Fruit fly (Drosophila melanogaster): Measurements from ENCODE around the gene SmydA-3.

SmydA-3 gene

DNA sequence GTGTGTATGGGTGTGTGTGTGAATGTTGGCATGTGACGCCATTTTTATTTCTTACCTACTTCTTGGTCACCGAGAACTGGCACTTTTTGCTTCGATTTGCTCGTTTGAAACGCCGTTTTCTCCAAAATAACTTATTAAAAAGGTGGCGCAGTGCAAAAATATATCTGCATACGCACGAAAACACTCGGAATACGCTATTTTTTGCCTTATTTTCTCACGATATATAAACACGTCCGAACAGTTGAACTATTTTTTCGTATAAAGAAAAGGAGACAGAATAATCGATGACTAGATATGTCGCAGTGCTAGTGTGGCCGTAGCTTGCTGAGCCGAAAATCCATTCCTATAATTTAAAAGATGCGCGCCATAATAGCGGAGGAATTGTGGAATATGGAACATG, 7.6 kb upstream of the SmydA-3 start, which contains the start of gene CG6700 (continued):
- TF ChIP-seq HLH3B (GFP tag; IDR thresholded peaks at IDR 0.05) (no peak), CG32532 (GFP tag; IDR thresholded peaks at IDR 0.05) (no peak), CG11093 (GFP tag; IDR thresholded peaks at IDR 0.05) (no peak), CG16779 (GFP tag; IDR thresholded peaks at IDR 0.05) (no peak), sc (optimal IDR thresholded peaks at IDR 0.05) (no peak), sc (GFP tag; optimal IDR thresholded peaks at IDR 0.05) (no peak), fu2 (GFP tag; optimal IDR thresholded peaks at IDR 0.05) (no peak), YL-1 (GFP tag; optimal IDR thresholded peaks at IDR 0.05) (peak; percentile 98), sd (tag; optimal IDR thresholded peaks at IDR 0.05) (peak; percentile 95), Sox102F (GFP tag; optimal IDR thresholded peaks at IDR 0.05) (no peak), Antp (GFP tag; optimal IDR thresholded peaks at IDR 0.05) (no peak), CG9727 (GFP tag; optimal IDR thresholded peaks at IDR 0.05) (no peak), CG10565 (GFP tag; optimal IDR thresholded peaks at IDR 0.05) (no peak), CG11504 (tag; optimal IDR thresholded peaks at IDR 0.05) (no peak), dm (GFP tag; optimal IDR thresholded peaks at IDR 0.05) (peak; percentile 9), al (GFP tag; IDR thresholded peaks at IDR 0.05) (no peak), phol (tag; optimal IDR thresholded peaks at IDR 0.05) (peak; percentile 98), CG13287 (GFP tag; IDR thresholded peaks at IDR 0.05; ENCODE audit: partially characterized antibody) (peak; percentile 45), CG7987 (GFP tag; optimal IDR thresholded peaks at IDR 0.05) (no peak), kay (GFP tag; optimal IDR thresholded peaks at IDR 0.05) (peak; percentile 63), CG9932 (GFP tag; IDR thresholded peaks at IDR 0.05) (no peak), cato (GFP tag; optimal IDR thresholded peaks at IDR 0.05; ENCODE audit: borderline replicate concordance) (no peak), CG8924 (tag; optimal IDR thresholded peaks at IDR 0.05) (no peak), CG12299 (tag; optimal IDR thresholded peaks at IDR 0.05) (no peak), peb (GFP tag; IDR thresholded peaks at IDR 0.05) (no peak), CG11560 (tag; IDR thresholded peaks at IDR 0.05) (no peak), tap (tag; optimal IDR thresholded peaks at IDR 0.05) (no peak), salm (tag; optimal IDR thresholded peaks at IDR 0.05) (no peak), CG7357 (GFP tag; IDR thresholded peaks at IDR 0.05) (no peak), hbn (GFP tag; IDR thresholded peaks at IDR 0.05; ENCODE audit: partially characterized antibody) (no peak), CG8089 (GFP tag; optimal IDR thresholded peaks at IDR 0.05) (no peak), CG31224 (GFP tag; IDR thresholded peaks at IDR 0.05) (no peak), Deaf1 (tag; optimal IDR thresholded peaks at IDR 0.05) (no peak), Bteb2 (GFP tag; optimal IDR thresholded peaks at IDR 0.05) (no peak), CG3065 (GFP tag; optimal IDR thresholded peaks at IDR 0.05) (no peak), HmgZ (tag; optimal IDR thresholded peaks at IDR 0.05) (peak; percentile 30), CG4617 (GFP tag; optimal IDR thresholded peaks at IDR 0.05; ENCODE audit: borderline replicate concordance) (peak; percentile 69), CG33213 (GFP tag; optimal IDR thresholded peaks at IDR 0.05) (no peak), CHES-1-like (GFP tag; optimal IDR thresholded peaks at IDR 0.05) (no peak), CG3281 (GFP tag; optimal IDR thresholded peaks at IDR 0.05) (no peak), ci (GFP tag; IDR thresholded peaks at IDR 0.05) (no peak), CG34376 (GFP tag; optimal IDR thresholded peaks at IDR 0.05) (peak; percentile 55), Max (GFP tag; optimal IDR thresholded peaks at IDR 0.05) (peak; percentile 11), prd (optimal IDR thresholded peaks at IDR 0.05) (no peak), prd (GFP tag; IDR thresholded peaks at IDR 0.05) (no peak), Chrac-16 (GFP tag; optimal IDR thresholded peaks at IDR 0.05) (no peak), ase (GFP tag; IDR thresholded peaks at IDR 0.05) (no peak), lov (optimal IDR thresholded peaks at IDR 0.05) (no peak), lov (GFP tag; IDR thresholded peaks at IDR 0.05) (no peak), CG6813 (GFP tag; optimal IDR thresholded peaks at IDR 0.05) (no peak), Meics (GFP tag; optimal IDR thresholded peaks at IDR 0.05) (no peak), zfh1 (GFP tag; IDR thresholded peaks at IDR 0.05) (no peak), gfzf (GFP tag; optimal IDR thresholded peaks at IDR 0.05) (peak; percentile 82)

All from whole organism, embryonic.